Worm (Caenorhabditis elegans): ENCODE measurements around the gene T25B6.4.

The T25B6.4 gene

DNA sequence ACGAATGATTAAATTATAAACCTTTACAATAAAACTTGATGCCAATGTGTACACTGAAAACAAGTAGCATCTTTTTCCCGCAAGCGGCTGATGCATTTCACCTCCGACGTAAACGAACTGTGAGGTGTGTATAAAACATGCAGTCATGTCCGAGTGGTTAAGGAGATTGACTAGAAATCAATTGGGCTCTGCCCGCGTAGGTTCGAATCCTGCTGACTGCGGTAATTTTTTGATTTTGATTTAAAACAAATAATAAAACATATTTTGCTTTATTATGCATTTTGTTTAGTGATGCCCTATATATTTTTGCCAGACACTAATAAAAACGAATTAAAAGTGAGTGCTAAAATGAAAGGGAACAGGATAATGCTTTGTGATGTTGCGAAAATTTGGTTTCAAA lies 44.1 kb upstream of the T25B6.4 start (continued):
- TF ChIP-seq B0261.1 (tag; optimal IDR thresholded peaks at IDR 0.05) (peak; percentile 94), lsl-1 (GFP tag; optimal IDR thresholded peaks at IDR 0.05) (no peak), zim-3 (tag; optimal IDR thresholded peaks at IDR 0.05) (peak; percentile 43), egl-44 (GFP tag; IDR thresholded peaks at IDR 0.05) (no peak), lag-1 (GFP tag; IDR thresholded peaks at IDR 0.05) (no peak), die-1 (tag; optimal IDR thresholded peaks at IDR 0.05) (peak; percentile 80), let-526 (GFP tag; IDR thresholded peaks at IDR 0.05) (0 out of 2 replicates have a peak, but pooled peaks have one; percentile 25), gei-17 (GFP tag; optimal IDR thresholded peaks at IDR 0.05) (no peak), unc-130 (GFP tag; optimal IDR thresholded peaks at IDR 0.05) (peak; percentile 32), ztf-22 (GFP tag; optimal IDR thresholded peaks at IDR 0.05) (no peak), ZK185.1 (tag; optimal IDR thresholded peaks at IDR 0.05; ENCODE audit: poor library complexity, severe bottlenecking) (peak; percentile 74), nhr-179 (tag; optimal IDR thresholded peaks at IDR 0.05) (no peak), athp-1 (tag; optimal IDR thresholded peaks at IDR 0.05) (no peak), lin-35 (GFP tag; optimal IDR thresholded peaks at IDR 0.05) (peak in 1 of 3 experiments; percentile 60), ama-1 (optimal IDR thresholded peaks at IDR 0.05) (no peak), ama-1 (GFP tag; optimal IDR thresholded peaks at IDR 0.05) (peak; percentile 85), hmg-1.2 (GFP tag; IDR thresholded peaks at IDR 0.05) (no peak), Y53F4B.3 (GFP tag; IDR thresholded peaks at IDR 0.05) (no peak), F55B11.4 (tag; optimal IDR thresholded peaks at IDR 0.05; ENCODE audit: borderline replicate concordance, insufficient read depth) (no peak), mcd-1 (GFP tag; IDR thresholded peaks at IDR 0.05) (no peak), dpl-1 (GFP tag; optimal IDR thresholded peaks at IDR 0.05) (no peak), Y56A3A.18 (GFP tag; IDR thresholded peaks at IDR 0.05) (peak; percentile 90), Y67H2A.10 (GFP tag; conservative IDR thresholded peaks at IDR 0.05) (no peak), unc-62 (GFP tag; optimal IDR thresholded peaks at IDR 0.05) (no peak), rpc-1 (optimal IDR thresholded peaks at IDR 0.05) (peak; percentile 96), rpc-1 (tag; optimal IDR thresholded peaks at IDR 0.05) (peak; percentile 95), attf-3 (GFP tag; conservative IDR thresholded peaks at IDR 0.05) (no peak), rec-8 (tag; optimal IDR thresholded peaks at IDR 0.05) (peak; percentile 20 to 50), ztf-25 (GFP tag; IDR thresholded peaks at IDR 0.05) (peak; percentile 76; the same call in 1 of the 2 replicates), madf-6 (GFP tag; IDR thresholded peaks at IDR 0.05) (no peak), chd-7 (tag; optimal IDR thresholded peaks at IDR 0.05) (peak; percentile 43), aptf-2 (GFP tag; conservative IDR thresholded peaks at IDR 0.05) (no peak), ets-4 (GFP tag; optimal IDR thresholded peaks at IDR 0.05) (no peak), hsf-1 (GFP tag; IDR thresholded peaks at IDR 0.05) (0 out of 2 replicates have a peak, but pooled peaks have one; percentile 34), ztf-3 (GFP tag; optimal IDR thresholded peaks at IDR 0.05) (no peak), nfya-1 (tag; optimal IDR thresholded peaks at IDR 0.05; ENCODE audit: borderline replicate concordance, insufficient read depth) (no peak), somi-1 (GFP tag; optimal IDR thresholded peaks at IDR 0.05) (peak; percentile 43), lsy-27 (tag; optimal IDR thresholded peaks at IDR 0.05; ENCODE audit: borderline replicate concordance, insufficient read depth) (peak; percentile 45), F52B5.7 (tag; optimal IDR thresholded peaks at IDR 0.05) (no peak), F23B12.7 (tag; optimal IDR thresholded peaks at IDR 0.05; ENCODE audit: insufficient read depth) (peak; percentile 76), mxl-1 (tag; optimal IDR thresholded peaks at IDR 0.05) (peak; percentile 19), D2030.7 (GFP tag; IDR thresholded peaks at IDR 0.05) (peak; percentile 54), T07F8.4 (tag; optimal IDR thresholded peaks at IDR 0.05) (peak; percentile 73), attf-6 (GFP tag; IDR thresholded peaks at IDR 0.05) (no peak), rcor-1 (GFP tag; IDR thresholded peaks at IDR 0.05) (peak; percentile 57), tlf-1 (GFP tag; optimal IDR thresholded peaks at IDR 0.05) (peak; percentile 0), let-607 (tag; optimal IDR thresholded peaks at IDR 0.05) (peak in 1 of 2 experiments; percentile 53), ceh-91 (GFP tag; IDR thresholded peaks at IDR 0.05) (no peak)

All from whole organism, young adult.